Fruit fly (Drosophila melanogaster) whole organism: ENCODE measurements around the gene bib.

Experiments used
- CG8478 ChIP-seq: fragments of >200 bp; optimal IDR thresholded peaks from 2 replicates; lab custom pipeline; 2018; ENCODE audit warnings: inconsistent platforms
- Dll ChIP-seq: fragments of >200 bp; optimal IDR thresholded peaks from 2 replicates; lab custom pipeline; 2017
- EcR ChIP-seq, 2 experiments: fragments of >200 bp; optimal IDR thresholded peaks; 2 replicates each; lab custom pipeline; 2017; ENCODE audit warnings: missing biosample characterization in 2 of 2, missing genetic modification characterization in 2 of 2, missing genetic modification reagents in 2 of 2
- pan ChIP-seq: fragments of >200 bp; optimal IDR thresholded peaks from 2 replicates; lab custom pipeline; 2017
- psq ChIP-seq: fragments of >200 bp; optimal IDR thresholded peaks from 2 replicates; lab custom pipeline; 2017
- usp ChIP-seq: fragments of >200 bp; optimal IDR thresholded peaks from 2 replicates; lab custom pipeline; 2017; ENCODE audit warnings: missing biosample characterization, missing genetic modification characterization, mixed read lengths

- TF ChIP-seq CG8478 (lab: Kevin White, UChicago) = no peak
- no peak for TF ChIP-seq EcR (GFP tag; optimal IDR thresholded peaks at IDR 0.05; lab: Kevin White, UChicago)
- no peak for TF ChIP-seq usp (GFP tag; lab: Kevin White, UChicago)
- no peak for TF ChIP-seq psq (lab: Kevin White, UChicago)
- no peak for TF ChIP-seq Dll (lab: Kevin White, UChicago)
- peak; percentile 96 for TF ChIP-seq pan (lab: Kevin White, UChicago)
These were observed 27.3 kb upstream of the bib start, which contains the start of the genes CG4658 and CG5846 for dm6 chr2L:9956993-9957652.
